Worm (Caenorhabditis elegans) whole organism, L4 larva: ENCODE measurements around the gene vrk-1.

ENCODE experiments used
- D1046.2 ChIP-seq: fragments of 200-800 bp; sonication (Bioruptor generic); IDR thresholded peaks from 2 replicates; pipeline ENCODE4 v1.3.6; 2022; ENCODE audit warnings: missing genetic modification characterization, missing compliant biosample characterization
- F26F4.8 ChIP-seq: fragments of 200-800 bp; sonication (Bioruptor generic); conservative IDR thresholded peaks from 2 replicates; pipeline ENCODE4 v1.3.6; 2022; ENCODE audit warnings: missing genetic modification characterization, missing compliant biosample characterization
- F49E8.2 ChIP-seq: sonication (generic microtip); optimal IDR thresholded peaks from 2 replicates; lab custom pipeline; 2016; ENCODE audit warnings: missing compliant biosample characterization, mild to moderate bottlenecking, missing genetic modification characterization, borderline replicate concordance
- Y105C5A.15 ChIP-seq: fragments of 200-800 bp; sonication (Bioruptor generic); IDR thresholded peaks from 2 replicates; pipeline ENCODE4 v1.3.6; 2022; ENCODE audit warnings: missing genetic modification characterization, missing compliant biosample characterization
- aha-1 ChIP-seq: fragments of 150-350 bp; peaks from one replicate; lab custom pipeline; 2014; ENCODE audit warnings: missing biosample characterization, missing genetic modification characterization
- aly-2 ChIP-seq: sonication (generic microtip); optimal IDR thresholded peaks from 2 replicates; lab custom pipeline; 2018; ENCODE audit warnings: missing biosample characterization, missing genetic modification characterization
- ama-1 ChIP-seq: fragments of 150-350 bp; optimal IDR thresholded peaks from 2 replicates; lab custom pipeline; 2014; ENCODE audit warnings: inconsistent platforms, mixed read lengths
- attf-4 ChIP-seq: sonication (generic microtip); optimal IDR thresholded peaks from 3 replicates; lab custom pipeline; 2017; ENCODE audit warnings: missing biosample characterization, missing genetic modification characterization
- ceh-20 ChIP-seq: fragments of 200-800 bp; sonication (Bioruptor generic); IDR thresholded peaks from 2 replicates; pipeline ENCODE4 v1.3.6; 2022; ENCODE audit warnings: missing genetic modification reagents, missing genetic modification characterization, missing compliant biosample characterization
- ces-1 ChIP-seq: fragments of 150-350 bp; sonication (generic microtip); optimal IDR thresholded peaks from 4 replicates; lab custom pipeline; 2014; ENCODE audit warnings: missing biosample characterization, missing genetic modification reagents, missing genetic modification characterization
- cey-2 ChIP-seq: sonication (generic microtip); optimal IDR thresholded peaks from 3 replicates; lab custom pipeline; 2017; ENCODE audit warnings: missing genetic modification characterization, mild to moderate bottlenecking, missing compliant biosample characterization, antibody characterized with exemption, borderline replicate concordance; ENCODE audit not compliant: insufficient read depth
- ctbp-1 ChIP-seq: fragments of 200-800 bp; sonication (Bioruptor generic); IDR thresholded peaks from 2 replicates; pipeline ENCODE4 v1.3.6; 2022; ENCODE audit warnings: missing genetic modification reagents, missing genetic modification characterization, missing compliant biosample characterization
- daf-12 ChIP-seq: fragments of 150-350 bp; optimal IDR thresholded peaks from 2 replicates; lab custom pipeline; 2014; ENCODE audit warnings: missing biosample characterization, missing genetic modification reagents, missing genetic modification characterization
- dmd-6 ChIP-seq: fragments of 200-800 bp; sonication (Bioruptor generic); IDR thresholded peaks from 2 replicates; pipeline ENCODE4 v1.3.6; 2022; ENCODE audit warnings: missing genetic modification reagents, missing genetic modification characterization, missing compliant biosample characterization
- dmd-8 ChIP-seq: fragments of 200-800 bp; sonication (Bioruptor generic); IDR thresholded peaks from 2 replicates; pipeline ENCODE4 v1.3.6; 2022; ENCODE audit warnings: missing genetic modification characterization, missing compliant biosample characterization
- dpl-1 ChIP-seq: fragments of 150-350 bp; optimal IDR thresholded peaks from 2 replicates; lab custom pipeline; 2014; ENCODE audit warnings: missing biosample characterization, missing genetic modification reagents, missing genetic modification characterization
- dve-1 ChIP-seq: sonication (generic microtip); optimal IDR thresholded peaks from 2 replicates; lab custom pipeline; 2017; ENCODE audit warnings: antibody characterized with exemption, mild to moderate bottlenecking, missing genetic modification characterization, missing compliant biosample characterization; ENCODE audit not compliant: insufficient read depth
- egl-43 ChIP-seq: fragments of 200-800 bp; sonication (Bioruptor generic); IDR thresholded peaks from 2 replicates; pipeline ENCODE4 v1.3.6; 2022; ENCODE audit warnings: missing genetic modification reagents, missing genetic modification characterization, missing compliant biosample characterization
- fkh-10 ChIP-seq: fragments of 150-350 bp; optimal IDR thresholded peaks from 2 replicates; lab custom pipeline; 2014; ENCODE audit warnings: missing biosample characterization, missing genetic modification reagents, missing genetic modification characterization
- fos-1 ChIP-seq: fragments of 150-350 bp; optimal IDR thresholded peaks from 2 replicates; lab custom pipeline; 2014; ENCODE audit warnings: missing biosample characterization, missing genetic modification characterization
- hlh-11 ChIP-seq: fragments of 200-800 bp; sonication (Bioruptor generic); optimal IDR thresholded peaks from 2 replicates; lab custom pipeline; 2018; ENCODE audit warnings: mild to moderate bottlenecking, missing genetic modification characterization, missing compliant biosample characterization
- hlh-30 ChIP-seq: sonication (generic microtip); optimal IDR thresholded peaks from 2 replicates; lab custom pipeline; 2017; ENCODE audit warnings: antibody characterized with exemption, mild to moderate bottlenecking, missing genetic modification characterization, missing compliant biosample characterization; ENCODE audit not compliant: insufficient read depth
- hmg-1.1 ChIP-seq: fragments of 200-800 bp; sonication (Bioruptor generic); IDR thresholded peaks from 2 replicates; pipeline ENCODE4 v1.3.6; 2022; ENCODE audit warnings: missing genetic modification reagents, missing genetic modification characterization, missing compliant biosample characterization
- lin-1 ChIP-seq: fragments of 200-800 bp; sonication (Bioruptor generic); IDR thresholded peaks from 2 replicates; pipeline ENCODE4 v1.3.6; 2022; ENCODE audit warnings: missing genetic modification reagents, missing genetic modification characterization, missing compliant biosample characterization
- lin-38 ChIP-seq: fragments of 200-800 bp; sonication (Bioruptor generic); IDR thresholded peaks from 2 replicates; pipeline ENCODE4 v1.3.6; 2022; ENCODE audit warnings: missing genetic modification reagents, missing genetic modification characterization, missing compliant biosample characterization
- lir-3 ChIP-seq: sonication (generic microtip); optimal IDR thresholded peaks from 2 replicates; lab custom pipeline; 2016; ENCODE audit warnings: mild to moderate bottlenecking, missing genetic modification characterization, missing compliant biosample characterization
- lsy-2 ChIP-seq, 2 experiments: fragments of 150-350 bp in 1 of 2; sonication (generic microtip) in 1 of 2; optimal IDR thresholded peaks; 2 replicates each; lab custom pipeline; 2014 to 2017; ENCODE audit warnings: missing biosample characterization in 2 of 2, missing genetic modification characterization in 2 of 2
- madf-9 ChIP-seq: fragments of 200-800 bp; sonication (Bioruptor generic); conservative IDR thresholded peaks from 2 replicates; pipeline ENCODE4 v1.3.6; 2022; ENCODE audit warnings: missing genetic modification reagents, missing genetic modification characterization, missing compliant biosample characterization
- mep-1 ChIP-seq: fragments of 150-350 bp; sonication (generic microtip); optimal IDR thresholded peaks from 3 replicates; lab custom pipeline; 2014; ENCODE audit warnings: missing biosample characterization, missing genetic modification characterization
- mes-2 ChIP-seq: sonication (generic microtip); optimal IDR thresholded peaks from 2 replicates; lab custom pipeline; 2016; ENCODE audit warnings: missing genotype, mild to moderate bottlenecking, missing genetic modification characterization, missing compliant biosample characterization; ENCODE audit not compliant: poor library complexity, severe bottlenecking
- nhr-11 ChIP-seq: fragments of 150-350 bp; optimal IDR thresholded peaks from 2 replicates; lab custom pipeline; 2014; ENCODE audit warnings: missing biosample characterization, missing genetic modification characterization
- nhr-237 ChIP-seq: sonication (generic microtip); optimal IDR thresholded peaks from 2 replicates; lab custom pipeline; 2017; ENCODE audit warnings: missing biosample characterization, missing genetic modification characterization
- nhr-6 ChIP-seq: fragments of 150-350 bp; optimal IDR thresholded peaks from 2 replicates; lab custom pipeline; 2014; ENCODE audit warnings: missing biosample characterization, missing genetic modification characterization
- rbr-2 ChIP-seq: sonication (generic microtip); optimal IDR thresholded peaks from 2 replicates; lab custom pipeline; 2016; ENCODE audit warnings: missing genotype, missing genetic modification characterization, missing compliant biosample characterization
- set-16 ChIP-seq: fragments of 200-800 bp; sonication (Bioruptor generic); IDR thresholded peaks from 2 replicates; pipeline ENCODE4 v1.3.6; 2022; ENCODE audit warnings: missing genetic modification reagents, missing genetic modification characterization, missing compliant biosample characterization
- snpc-1.2 ChIP-seq: fragments of 200-800 bp; sonication (Bioruptor generic); IDR thresholded peaks from 2 replicates; pipeline ENCODE4 v1.3.6; 2022; ENCODE audit warnings: missing genetic modification reagents, missing genetic modification characterization, missing compliant biosample characterization
- spr-1 ChIP-seq: sonication (generic microtip); optimal IDR thresholded peaks from 2 replicates; lab custom pipeline; 2016; ENCODE audit warnings: mild to moderate bottlenecking, missing genetic modification characterization, missing compliant biosample characterization
- tra-1 ChIP-seq: fragments of 200-800 bp; sonication (Bioruptor generic); IDR thresholded peaks from 2 replicates; pipeline ENCODE4 v1.3.6; 2022; ENCODE audit warnings: missing genetic modification reagents, missing genetic modification characterization, missing compliant biosample characterization
- unc-62 ChIP-seq, 3 experiments: fragments of 150-350 bp in 1 of 3; sonication (generic microtip); optimal IDR thresholded peaks in 2 of 3; peaks in 1 of 3; 1 replicate in 1 of 3; 2 replicates in 2 of 3; lab custom pipeline; 2014 to 2017; ENCODE audit warnings: missing biosample characterization in 3 of 3, missing genetic modification characterization in 3 of 3, missing genetic modification reagents in 3 of 3, missing genotype in 1 of 3
- zfp-3 ChIP-seq: fragments of 200-800 bp; sonication (Bioruptor generic); conservative IDR thresholded peaks from 2 replicates; pipeline ENCODE4 v1.3.6; 2022; ENCODE audit warnings: missing genetic modification reagents, missing genetic modification characterization, missing compliant biosample characterization
- zip-2 ChIP-seq: fragments of 150-350 bp; optimal IDR thresholded peaks from 2 replicates; lab custom pipeline; 2014; ENCODE audit warnings: missing biosample characterization, missing genetic modification characterization

The vrk-1 gene

DNA sequence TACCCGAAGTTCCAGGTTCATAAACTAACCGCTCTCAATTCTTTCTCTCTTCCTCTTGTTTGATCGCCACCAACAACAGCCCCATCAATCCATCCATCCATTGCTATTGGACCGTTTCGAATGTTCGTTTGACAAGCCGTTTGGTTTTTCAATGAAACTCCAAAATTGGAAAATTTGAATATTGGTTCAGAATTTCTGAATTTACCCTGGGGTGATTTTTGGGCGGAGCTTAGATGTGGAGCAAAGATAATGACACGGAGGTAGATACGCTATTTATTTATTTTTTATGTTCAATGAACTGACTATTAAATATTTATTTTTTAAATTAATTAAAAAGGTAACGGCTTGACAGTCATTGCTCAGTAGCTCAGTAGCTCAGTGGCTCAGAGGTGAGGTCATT is 22.5 kb downstream of the vrk-1 start, which contains the start of gene B0034.2:
TSS of gene B0034.2 (minus strand) at position 101 of the 400 bp plus-strand sequence.
- TF ChIP-seq Y105C5A.15 (no peak), ama-1 (lab: Kevin White, UChicago) (no peak), nhr-6 (tag; lab: Kevin White, UChicago) (no peak), dmd-6 (no peak), aha-1 (tag; lab: Kevin White, UChicago) (peak; percentile 41), dpl-1 (no peak), dve-1 (tag; lab: Kevin White, UChicago) (no peak), nhr-11 (tag; lab: Kevin White, UChicago) (no peak), lin-38 (0 out of 2 replicates have a peak, but pooled peaks have one; percentile 21), lin-1 (GFP tag; lab: Robert Waterston, UW) (no peak), daf-12 (tag; lab: Kevin White, UChicago) (no peak), lir-3 (tag; lab: Kevin White, UChicago) (no peak), cey-2 (tag; lab: Kevin White, UChicago) (no peak)

DNA sequence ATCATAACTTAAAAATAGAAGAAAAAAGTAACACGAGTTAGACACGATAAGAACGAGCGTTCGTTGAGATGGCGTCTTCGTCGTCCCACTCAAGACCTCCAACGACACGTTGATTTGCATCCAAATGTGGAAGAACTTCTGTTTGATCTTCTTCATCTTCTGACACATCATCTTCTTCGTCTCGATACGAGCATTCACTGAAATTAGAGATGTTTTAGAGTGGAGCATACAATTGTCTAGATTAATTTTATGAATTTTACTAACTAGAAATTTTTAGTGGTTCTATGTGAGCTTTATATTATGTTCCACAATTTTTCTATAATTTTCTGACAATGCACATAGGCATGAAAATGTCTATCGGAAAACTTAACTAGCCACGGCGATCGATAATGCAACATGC is 24.1 kb downstream of the vrk-1 start:
- peak; percentile 63 for TF ChIP-seq aha-1 (tag; lab: Kevin White, UChicago)
- no peak for TF ChIP-seq spr-1 (tag; lab: Kevin White, UChicago)
- no peak for TF ChIP-seq snpc-1.2 (GFP tag; lab: Robert Waterston, UW)
- no peak for TF ChIP-seq ceh-20
- TF ChIP-seq, all 104 proteins: peak for 1

DNA sequence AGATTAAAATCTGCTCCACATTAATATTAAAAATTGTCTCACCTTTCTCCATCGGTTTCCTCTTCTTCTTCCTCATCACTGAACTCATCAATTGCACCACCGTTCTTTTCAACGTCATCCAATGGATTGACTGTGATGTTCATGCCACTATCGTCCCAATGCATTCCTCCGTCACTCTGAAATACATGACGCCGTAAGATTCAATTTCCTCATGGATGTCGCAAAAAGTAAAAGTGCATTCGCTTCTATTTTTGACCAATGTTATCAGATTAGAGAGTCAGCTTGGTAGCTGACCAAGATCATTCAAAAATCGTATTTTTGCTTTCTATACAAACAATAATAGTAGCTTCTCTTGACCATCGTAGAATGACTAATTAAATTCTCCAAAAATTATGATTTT is 24.7 kb downstream of the vrk-1 start:
- TF ChIP-seq fos-1 (tag; lab: Kevin White, UChicago) (no peak), F26F4.8 (GFP tag; lab: Robert Waterston, UW) (no peak), aha-1 (tag; lab: Kevin White, UChicago) (peak; percentile 37), ctbp-1 (GFP tag; lab: Robert Waterston, UW) (0 out of 2 replicates have a peak, but pooled peaks have one; percentile 42), ces-1 (GFP tag; lab: Kevin White, UChicago) (no peak)
- TF ChIP-seq, all 104 proteins: peak for 2

DNA sequence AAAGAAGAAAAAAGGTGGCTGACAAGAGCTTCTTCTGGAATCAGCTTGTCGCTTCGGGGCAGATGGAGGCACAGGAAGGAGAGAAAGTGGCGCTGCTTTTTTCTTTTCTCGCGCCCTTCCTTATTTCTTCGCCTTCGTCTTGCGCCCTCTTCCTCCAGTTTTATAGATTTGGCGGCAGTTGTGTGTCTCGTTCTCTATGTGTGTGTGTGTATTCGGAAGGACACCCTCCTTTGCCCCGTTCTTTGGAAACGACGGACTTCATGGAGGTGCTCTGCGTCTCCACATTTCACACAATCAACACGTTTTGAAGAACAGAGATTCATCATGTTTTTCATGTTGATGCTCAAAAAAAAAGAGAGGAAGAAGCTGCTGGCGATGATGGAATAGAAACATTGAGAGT is 26.9 kb downstream of the vrk-1 start:
- TF ChIP-seq D1046.2 (GFP tag; lab: Robert Waterston, UW) (no peak), attf-4 (tag; lab: Kevin White, UChicago) (no peak), egl-43 (GFP tag; lab: Robert Waterston, UW) (peak; percentile 29; the same call in 1 of the 2 replicates), hmg-1.1 (peak; percentile 45; the same call in 1 of the 2 replicates), mes-2 (peak; percentile 48), nhr-237 (tag; lab: Kevin White, UChicago) (no peak), madf-9 (no peak), hlh-30 (tag; lab: Kevin White, UChicago) (peak; percentile 23), unc-62 (GFP tag; optimal IDR thresholded peaks at IDR 0.05 in 1 of 2; lab: Kevin White, UChicago) (peak in 1 of 2 experiments; percentile 78), unc-62 (tag; optimal IDR thresholded peaks at IDR 0.05; lab: Kevin White, UChicago) (no peak), fkh-10 (GFP tag; lab: Kevin White, UChicago) (peak; percentile 47), mep-1 (tag; lab: Kevin White, UChicago) (peak; percentile 18), dmd-8 (GFP tag; lab: Robert Waterston, UW) (no peak), lsy-2 (tag; optimal IDR thresholded peaks at IDR 0.05; lab: Kevin White, UChicago) (peak; percentile 31 to 53), nhr-11 (tag; lab: Kevin White, UChicago) (peak; percentile 61), aly-2 (no peak), zfp-3 (GFP tag; lab: Robert Waterston, UW) (no peak), F49E8.2 (no peak), tra-1 (GFP tag; lab: Robert Waterston, UW) (0 out of 2 replicates have a peak, but pooled peaks have one; percentile 35), hlh-11 (tag; lab: Kevin White, UChicago) (peak; percentile 22), rbr-2 (tag; lab: Kevin White, UChicago) (peak; percentile 41), zip-2 (tag; lab: Kevin White, UChicago) (no peak), ces-1 (GFP tag; lab: Kevin White, UChicago) (no peak), set-16 (GFP tag; lab: Robert Waterston, UW) (peak; percentile 44)
